Worm (Caenorhabditis elegans) whole organism, L1 larva: ENCODE measurements around the gene athp-2.

Source experiments
- C04F5.9 ChIP-seq: sonication (generic microtip); optimal IDR thresholded peaks from 2 replicates; lab custom pipeline; 2016; ENCODE audit warnings: missing genetic modification characterization, missing compliant biosample characterization
- F16B12.6 ChIP-seq: fragments of 150-350 bp; optimal IDR thresholded peaks from 2 replicates; lab custom pipeline; 2014; ENCODE audit warnings: missing biosample characterization, missing genetic modification characterization
- aly-2 ChIP-seq: fragments of 150-350 bp; optimal IDR thresholded peaks from 2 replicates; lab custom pipeline; 2014; ENCODE audit warnings: missing biosample characterization, missing genetic modification characterization
- ama-1 ChIP-seq: fragments of 150-350 bp; optimal IDR thresholded peaks from 2 replicates; lab custom pipeline; 2014
- blmp-1 ChIP-seq: fragments of 150-350 bp; optimal IDR thresholded peaks from 2 replicates; lab custom pipeline; 2014; ENCODE audit warnings: missing biosample characterization, missing genetic modification characterization
- ceh-8 ChIP-seq: fragments of 200-800 bp; sonication (Bioruptor generic); optimal IDR thresholded peaks from 2 replicates; lab custom pipeline; 2018; ENCODE audit warnings: mild to moderate bottlenecking, missing genetic modification characterization, moderate library complexity, missing compliant biosample characterization
- ceh-82 ChIP-seq, 3 experiments: fragments of 150-350 bp in 1 of 3; sonication (generic microtip) in 2 of 3; optimal IDR thresholded peaks; 2 replicates each; lab custom pipeline; 2014 to 2017; ENCODE audit warnings: missing biosample characterization in 3 of 3, missing genetic modification characterization in 3 of 3
- dpl-1 ChIP-seq, 3 experiments: fragments of 150-350 bp in 2 of 3; sonication (generic microtip) in 1 of 3; optimal IDR thresholded peaks; 2 replicates each; lab custom pipeline; 2014 to 2017; ENCODE audit warnings: missing biosample characterization in 3 of 3, missing genetic modification characterization in 3 of 3, missing genetic modification reagents in 3 of 3
- dsc-1 ChIP-seq: sonication (generic microtip); optimal IDR thresholded peaks from 2 replicates; lab custom pipeline; 2016; ENCODE audit warnings: mild to moderate bottlenecking, missing genetic modification characterization, missing compliant biosample characterization
- efl-1 ChIP-seq, 4 experiments: fragments of 150-350 bp; optimal IDR thresholded peaks in 3 of 4; peaks in 1 of 4; 1 replicate in 1 of 4; 2 replicates in 3 of 4; lab custom pipeline; 2014; ENCODE audit warnings: missing biosample characterization in 2 of 4, missing genetic modification characterization in 2 of 4, missing genetic modification reagents in 2 of 4
- elt-2 ChIP-seq: sonication (generic microtip); optimal IDR thresholded peaks from 2 replicates; lab custom pipeline; 2016; ENCODE audit warnings: missing genetic modification characterization, mild to moderate bottlenecking, inconsistent platforms, missing compliant biosample characterization, missing genetic modification reagents
- elt-3 ChIP-seq, 6 experiments: fragments of 150-350 bp in 1 of 6; sonication (generic microtip); optimal IDR thresholded peaks; 2 replicates each; lab custom pipeline; 2017 to 2018; ENCODE audit warnings: missing biosample characterization in 6 of 6, missing genetic modification characterization in 6 of 6, inconsistent platforms in 1 of 6
- fkh-8 ChIP-seq: sonication (generic microtip); optimal IDR thresholded peaks from 2 replicates; lab custom pipeline; 2016; ENCODE audit warnings: mild to moderate bottlenecking, missing genetic modification characterization, missing compliant biosample characterization
- fos-1 ChIP-seq: fragments of 150-350 bp; optimal IDR thresholded peaks from 2 replicates; lab custom pipeline; 2014; ENCODE audit warnings: missing biosample characterization, missing genetic modification characterization
- irx-1 ChIP-seq: sonication (generic microtip); optimal IDR thresholded peaks from 2 replicates; lab custom pipeline; 2016; ENCODE audit warnings: missing genetic modification characterization, missing compliant biosample characterization
- isw-1 ChIP-seq: fragments of 200-800 bp; sonication (Bioruptor generic); IDR thresholded peaks from 2 replicates; pipeline ENCODE4 v1.3.6; 2022; ENCODE audit warnings: missing genetic modification characterization, missing compliant biosample characterization
- lin-35 ChIP-seq, 2 experiments: fragments of 150-350 bp; optimal IDR thresholded peaks; 2 replicates each; lab custom pipeline; 2014; ENCODE audit warnings: missing biosample characterization in 2 of 2, missing genetic modification characterization in 2 of 2, missing genetic modification reagents in 2 of 2
- lsy-2 ChIP-seq, 2 experiments: fragments of 150-350 bp; optimal IDR thresholded peaks; 2 replicates each; lab custom pipeline; 2014; ENCODE audit warnings: missing biosample characterization in 2 of 2, missing genetic modification characterization in 2 of 2
- mef-2 ChIP-seq: fragments of 150-350 bp; optimal IDR thresholded peaks from 2 replicates; lab custom pipeline; 2014; ENCODE audit warnings: missing biosample characterization, missing genetic modification characterization
- mep-1 ChIP-seq: fragments of 150-350 bp; optimal IDR thresholded peaks from 2 replicates; lab custom pipeline; 2014; ENCODE audit warnings: missing biosample characterization, missing genetic modification characterization
- nhr-12 ChIP-seq: sonication (generic microtip); optimal IDR thresholded peaks from 2 replicates; lab custom pipeline; 2017; ENCODE audit warnings: missing biosample characterization, missing genetic modification characterization
- nhr-47 ChIP-seq: sonication (generic microtip); optimal IDR thresholded peaks from 2 replicates; lab custom pipeline; 2016; ENCODE audit warnings: mild to moderate bottlenecking, missing genetic modification characterization, moderate library complexity, missing compliant biosample characterization
- nhr-71 ChIP-seq: sonication (generic microtip); optimal IDR thresholded peaks from 2 replicates; lab custom pipeline; 2016; ENCODE audit warnings: mild to moderate bottlenecking, missing genetic modification characterization, moderate library complexity, missing compliant biosample characterization
- nhr-76 ChIP-seq: sonication (generic microtip); optimal IDR thresholded peaks from 2 replicates; lab custom pipeline; 2017; ENCODE audit warnings: missing biosample characterization, missing genetic modification characterization
- nhr-90 ChIP-seq: sonication (generic microtip); optimal IDR thresholded peaks from 2 replicates; lab custom pipeline; 2016; ENCODE audit warnings: mild to moderate bottlenecking, missing genetic modification characterization, missing compliant biosample characterization; ENCODE audit not compliant: poor library complexity
- snpc-4 ChIP-seq: fragments of 150-350 bp; optimal IDR thresholded peaks from 2 replicates; lab custom pipeline; 2014; ENCODE audit warnings: missing biosample characterization, missing genetic modification characterization
- snu-23 ChIP-seq: sonication (generic microtip); optimal IDR thresholded peaks from 2 replicates; lab custom pipeline; 2016; ENCODE audit warnings: missing genetic modification characterization, missing compliant biosample characterization
- sox-4 ChIP-seq: sonication (generic microtip); optimal IDR thresholded peaks from 2 replicates; lab custom pipeline; 2016; ENCODE audit warnings: missing genetic modification characterization, missing compliant biosample characterization
- swsn-7 ChIP-seq: sonication (generic microtip); optimal IDR thresholded peaks from 2 replicates; lab custom pipeline; 2016; ENCODE audit warnings: missing genetic modification characterization, missing compliant biosample characterization
- tbx-2 ChIP-seq: sonication (generic microtip); optimal IDR thresholded peaks from 2 replicates; lab custom pipeline; 2016; ENCODE audit warnings: missing genetic modification characterization, missing compliant biosample characterization
- unc-130 ChIP-seq: fragments of 150-350 bp; optimal IDR thresholded peaks from 2 replicates; lab custom pipeline; 2017; ENCODE audit warnings: missing biosample characterization, missing genetic modification characterization, inconsistent platforms
- unc-30 ChIP-seq: sonication (generic microtip); optimal IDR thresholded peaks from 2 replicates; lab custom pipeline; 2017; ENCODE audit warnings: missing biosample characterization, missing genetic modification characterization
- unc-86 ChIP-seq: sonication (generic microtip); optimal IDR thresholded peaks from 2 replicates; lab custom pipeline; 2016; ENCODE audit warnings: missing genetic modification characterization, missing compliant biosample characterization
- vab-15 ChIP-seq: sonication (generic microtip); optimal IDR thresholded peaks from 2 replicates; lab custom pipeline; 2017; ENCODE audit warnings: missing genotype, mild to moderate bottlenecking, missing genetic modification characterization, missing compliant biosample characterization
- xbp-1 ChIP-seq: sonication (generic microtip); optimal IDR thresholded peaks from 2 replicates; lab custom pipeline; 2016; ENCODE audit warnings: missing genetic modification characterization, missing compliant biosample characterization

The athp-2 gene

DNA sequence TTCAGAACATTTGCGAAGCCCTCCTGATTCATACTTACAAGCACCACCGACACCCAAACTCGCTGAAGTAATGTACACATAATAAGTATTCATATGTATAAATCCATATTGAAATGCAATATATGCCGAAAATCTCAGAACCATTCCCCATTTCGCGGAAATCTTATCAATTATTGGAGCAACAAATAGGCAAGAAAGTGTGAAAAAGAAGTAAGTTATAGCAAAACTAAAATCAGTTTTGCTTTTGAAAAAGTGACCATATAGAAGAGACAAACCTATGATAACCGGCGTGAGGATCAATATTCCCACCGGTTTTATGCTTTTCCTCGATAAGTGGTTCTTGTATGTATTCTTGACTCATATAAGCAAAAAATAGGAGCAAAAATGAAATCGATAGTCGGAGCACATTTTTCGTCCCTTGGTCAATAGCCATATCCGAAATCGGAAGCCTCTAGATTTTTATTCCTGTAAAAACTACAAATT lies 20.4 kb upstream of the athp-2 start, which contains the start of gene Y52E8A.6:
Gene Y52E8A.6 (minus strand): TSS at position 433 of the 483 bp plus-strand sequence.
- TF ChIP-seq elt-3 (tag; optimal IDR thresholded peaks at IDR 0.05; lab: Kevin White, UChicago) = no peak
- no peak for TF ChIP-seq swsn-7 (tag; lab: Kevin White, UChicago)
- no peak for TF ChIP-seq elt-2
- no peak for TF ChIP-seq nhr-71

DNA sequence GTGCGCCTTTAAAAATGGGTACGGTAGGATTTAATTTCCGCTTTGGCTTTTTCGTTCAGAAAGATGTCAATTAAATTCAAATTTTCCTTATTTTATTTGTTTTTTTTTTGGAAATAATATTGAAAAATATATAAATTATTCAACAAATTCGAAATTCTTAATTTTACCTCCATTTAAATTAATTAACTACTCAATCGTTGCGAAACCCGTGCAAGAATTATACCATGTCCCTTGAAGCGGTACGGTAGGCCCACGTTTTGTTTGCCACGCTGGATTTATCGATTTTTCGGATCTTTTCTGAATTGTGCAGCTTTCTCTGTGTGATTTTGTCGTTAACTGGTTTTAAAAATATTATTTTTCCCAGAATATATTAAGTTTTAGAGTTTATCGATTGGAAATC lies 19.5 kb upstream of the athp-2 start, which contains the start of gene Y52E8A.2:
Gene Y52E8A.2 (plus strand): TSS at position 382 of the 400 bp plus-strand sequence.
- no peak for TF ChIP-seq lsy-2 (tag; optimal IDR thresholded peaks at IDR 0.05; lab: Kevin White, UChicago)
- no peak for TF ChIP-seq efl-1 (optimal IDR thresholded peaks at IDR 0.05; lab: Kevin White, UChicago)
- peak in 1 of 2 experiments; percentile 32 for TF ChIP-seq efl-1 (GFP tag; optimal IDR thresholded peaks at IDR 0.05 in 1 of 2; lab: Kevin White, UChicago)

ce11 chrII:4321766-4322165 lies 18.2 kb upstream of the athp-2 start, which contains the start of gene Y52E8A.1:
Y52E8A.1 (plus strand) TSS chrII:4322066.
- TF ChIP-seq snu-23 (GFP tag; lab: Kevin White, UChicago) (no peak), vab-15 (tag; lab: Kevin White, UChicago) (no peak), snpc-4 (tag; lab: Kevin White, UChicago) (no peak), mef-2 (tag; lab: Kevin White, UChicago) (no peak), fkh-8 (tag; lab: Kevin White, UChicago) (no peak), fos-1 (tag; lab: Kevin White, UChicago) (no peak), aly-2 (tag; lab: Kevin White, UChicago) (no peak)

- TF ChIP-seq unc-30 (tag; lab: Kevin White, UChicago) (no peak), swsn-7 (tag; lab: Kevin White, UChicago) (peak; percentile 34), lin-35 (GFP tag; optimal IDR thresholded peaks at IDR 0.05; lab: Kevin White, UChicago) (peak; percentile 13 to 30), snpc-4 (tag; lab: Kevin White, UChicago) (no peak), ceh-8 (GFP tag; lab: Kevin White, UChicago) (no peak), efl-1 (optimal IDR thresholded peaks at IDR 0.05; lab: Kevin White, UChicago) (peak; percentile 23 to 52), efl-1 (GFP tag; optimal IDR thresholded peaks at IDR 0.05 in 1 of 2; lab: Kevin White, UChicago) (peak; percentile 56 to 94), mep-1 (tag; lab: Kevin White, UChicago) (peak; percentile 47), snu-23 (GFP tag; lab: Kevin White, UChicago) (no peak), tbx-2 (tag; lab: Kevin White, UChicago) (peak; percentile 1), isw-1 (no peak), nhr-47 (tag; lab: Kevin White, UChicago) (no peak), nhr-90 (tag; lab: Kevin White, UChicago) (peak; percentile 16), unc-130 (tag; lab: Kevin White, UChicago) (peak; percentile 63), C04F5.9 (tag; lab: Kevin White, UChicago) (peak; percentile 29), nhr-76 (no peak), dpl-1 (GFP tag; optimal IDR thresholded peaks at IDR 0.05; lab: Kevin White, UChicago) (peak; percentile 24 to 60 (median 44)), aly-2 (tag; lab: Kevin White, UChicago) (no peak), unc-86 (tag; lab: Kevin White, UChicago) (peak; percentile 7), lsy-2 (tag; optimal IDR thresholded peaks at IDR 0.05; lab: Kevin White, UChicago) (peak; percentile 48), xbp-1 (tag; lab: Kevin White, UChicago) (peak; percentile 17), mef-2 (tag; lab: Kevin White, UChicago) (no peak), dsc-1 (tag; lab: Kevin White, UChicago) (peak; percentile 16), nhr-12 (tag; lab: Kevin White, UChicago) (no peak), irx-1 (tag; lab: Kevin White, UChicago) (peak; percentile 3), F16B12.6 (tag; lab: Kevin White, UChicago) (peak; percentile 88), ceh-82 (tag; optimal IDR thresholded peaks at IDR 0.05; lab: Kevin White, UChicago) (no peak), blmp-1 (peak; percentile 30), ama-1 (no peak), sox-4 (tag; lab: Kevin White, UChicago) (no peak)
These were observed 17.1 kb upstream of the athp-2 start, which contains the start of gene H20J04.6 for ce11 chrII:4322871-4323270. H20J04.6 (plus strand) TSS chrII:4323256.
